Fruit fly (Drosophila melanogaster): Measurements from ENCODE around the gene Alg13.
A peak's percentile ranks its signal among the peaks of the same experiment; 100 is the strongest.

Alg13 gene

DNA sequence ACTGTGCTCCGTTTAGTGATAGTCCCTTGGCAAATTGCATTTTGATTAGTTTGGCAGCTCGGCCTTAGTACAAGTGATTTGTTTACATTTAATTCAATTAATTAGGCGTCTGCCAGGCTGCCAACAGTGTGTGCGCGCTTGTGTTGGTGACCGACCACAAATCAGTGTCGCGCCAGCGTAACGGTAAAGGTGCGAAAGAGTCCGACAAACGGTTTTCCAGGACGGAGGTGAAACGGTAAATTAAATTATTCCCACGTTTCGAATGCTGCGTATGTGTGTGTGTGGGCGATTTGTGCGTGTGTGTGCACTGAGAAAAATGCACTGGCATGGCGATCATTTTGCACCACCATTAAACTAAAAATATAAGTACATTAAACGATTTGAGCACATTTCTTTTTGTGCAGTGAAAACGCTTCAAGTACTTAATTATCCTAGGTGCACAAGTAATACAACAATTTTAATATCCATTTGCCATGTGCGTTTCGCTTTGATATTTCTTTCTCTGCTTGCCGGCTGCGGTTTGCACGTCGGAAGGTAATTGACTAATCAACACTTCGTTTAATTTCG is 671 bp upstream of the Alg13 start (continued):
- no peak for TF ChIP-seq usp (GFP tag; optimal IDR thresholded peaks at IDR 0.05)
- TF ChIP-seq dpn (GFP tag; optimal IDR thresholded peaks at IDR 0.05) = peak in 1 of 2 experiments; percentile 4
- peak; percentile 76 for TF ChIP-seq sens (GFP tag)
- TF ChIP-seq CG4282 (GFP tag; optimal IDR thresholded peaks at IDR 0.05) = no peak
- TF ChIP-seq H2.0 (GFP tag; IDR thresholded peaks at IDR 0.05) = no peak
- TF ChIP-seq Lpt (GFP tag; optimal IDR thresholded peaks at IDR 0.05) = no peak
- no peak for TF ChIP-seq CG31441 (GFP tag; IDR thresholded peaks at IDR 0.05)
- TF ChIP-seq Doc3 (GFP tag; IDR thresholded peaks at IDR 0.05; ENCODE audit: partially characterized antibody) = no peak
- TF ChIP-seq ac (GFP tag; optimal IDR thresholded peaks at IDR 0.05) = no peak
- no peak for TF ChIP-seq B-H1 (GFP tag; IDR thresholded peaks at IDR 0.05)
- peak; percentile 49 for TF ChIP-seq CG9932 (GFP tag; IDR thresholded peaks at IDR 0.05)
- TF ChIP-seq CG16863 (GFP tag; optimal IDR thresholded peaks at IDR 0.05) = no peak
- TF ChIP-seq CG12104 (GFP tag; optimal IDR thresholded peaks at IDR 0.05) = no peak
- TF ChIP-seq gcm2 (GFP tag; optimal IDR thresholded peaks at IDR 0.05) = no peak
- TF ChIP-seq ind (GFP tag; optimal IDR thresholded peaks at IDR 0.05) = peak; percentile 19
- TF ChIP-seq CG32532 (GFP tag; IDR thresholded peaks at IDR 0.05) = 0 out of 2 replicates have a peak, but pooled peaks have one; percentile 30
- no peak for TF ChIP-seq CG4360 (GFP tag; IDR thresholded peaks at IDR 0.05)
- no peak for TF ChIP-seq CG15073 (GFP tag; optimal IDR thresholded peaks at IDR 0.05)
- TF ChIP-seq Pdp1 (GFP tag; optimal IDR thresholded peaks at IDR 0.05) = no peak
- TF ChIP-seq Atf3 (GFP tag; optimal IDR thresholded peaks at IDR 0.05) = no peak
- no peak for TF ChIP-seq CG11560 (tag; IDR thresholded peaks at IDR 0.05)
- TF ChIP-seq pan (optimal IDR thresholded peaks at IDR 0.05) = no peak
- TF ChIP-seq pan (GFP tag; optimal IDR thresholded peaks at IDR 0.05 in 1 of 2, IDR thresholded peaks at IDR 0.05 in 1 of 2) = no peak
- no peak for TF ChIP-seq hkb (optimal IDR thresholded peaks at IDR 0.05)
- peak; percentile 9; the same call in 1 of the 2 replicates for TF ChIP-seq hkb (GFP tag; IDR thresholded peaks at IDR 0.05)
- 0 out of 2 replicates have a peak, but pooled peaks have one; percentile 23 for TF ChIP-seq CG32772 (GFP tag; IDR thresholded peaks at IDR 0.05)
- TF ChIP-seq Poxn (GFP tag; IDR thresholded peaks at IDR 0.05) = no peak
- TF ChIP-seq D19A (tag; optimal IDR thresholded peaks at IDR 0.05) = no peak
- TF ChIP-seq Doc2 (GFP tag; IDR thresholded peaks at IDR 0.05) = no peak
- TF ChIP-seq tna (GFP tag; IDR thresholded peaks at IDR 0.05; ENCODE audit: partially characterized antibody) = no peak
- no peak for TF ChIP-seq CG3838 (GFP tag; optimal IDR thresholded peaks at IDR 0.05)
- no peak for TF ChIP-seq luna (GFP tag; optimal IDR thresholded peaks at IDR 0.05)
- no peak for TF ChIP-seq CG2116 (GFP tag; optimal IDR thresholded peaks at IDR 0.05)
- TF ChIP-seq bsh (GFP tag; optimal IDR thresholded peaks at IDR 0.05) = peak in 1 of 2 experiments; percentile 9
- no peak for TF ChIP-seq CG14050 (GFP tag; IDR thresholded peaks at IDR 0.05)
- peak; percentile 33; the same call in 1 of the 2 replicates for TF ChIP-seq HLH3B (GFP tag; IDR thresholded peaks at IDR 0.05)
- TF ChIP-seq CG6813 (GFP tag; optimal IDR thresholded peaks at IDR 0.05) = no peak
- peak; percentile 51 for TF ChIP-seq Rfx (GFP tag; IDR thresholded peaks at IDR 0.05)
- TF ChIP-seq ftz-f1 (GFP tag; optimal IDR thresholded peaks at IDR 0.05) = no peak
- no peak for TF ChIP-seq cato (GFP tag; optimal IDR thresholded peaks at IDR 0.05; ENCODE audit: borderline replicate concordance)
- no peak for TF ChIP-seq CG14667 (GFP tag; IDR thresholded peaks at IDR 0.05)
- TF ChIP-seq dm (GFP tag; optimal IDR thresholded peaks at IDR 0.05) = no peak
- TF ChIP-seq kay (GFP tag; optimal IDR thresholded peaks at IDR 0.05) = no peak
- TF ChIP-seq fd102C (GFP tag; optimal IDR thresholded peaks at IDR 0.05) = no peak
- no peak for TF ChIP-seq sug (tag; optimal IDR thresholded peaks at IDR 0.05)
- TF ChIP-seq CG17328 (GFP tag; IDR thresholded peaks at IDR 0.05) = no peak
- no peak for TF ChIP-seq CG1529 (GFP tag; optimal IDR thresholded peaks at IDR 0.05)
- TF ChIP-seq Aef1 (GFP tag; IDR thresholded peaks at IDR 0.05) = no peak
- no peak for TF ChIP-seq mirr (GFP tag; optimal IDR thresholded peaks at IDR 0.05)
- TF ChIP-seq CG5953 (GFP tag; IDR thresholded peaks at IDR 0.05) = no peak
- TF ChIP-seq CG8924 (tag; optimal IDR thresholded peaks at IDR 0.05) = no peak
- TF ChIP-seq CG4707 (GFP tag; optimal IDR thresholded peaks at IDR 0.05) = no peak
- TF ChIP-seq CG13123 (GFP tag; optimal IDR thresholded peaks at IDR 0.05) = no peak
